Worm (Caenorhabditis elegans): Measurements from ENCODE around the gene kin-21.

DNA sequence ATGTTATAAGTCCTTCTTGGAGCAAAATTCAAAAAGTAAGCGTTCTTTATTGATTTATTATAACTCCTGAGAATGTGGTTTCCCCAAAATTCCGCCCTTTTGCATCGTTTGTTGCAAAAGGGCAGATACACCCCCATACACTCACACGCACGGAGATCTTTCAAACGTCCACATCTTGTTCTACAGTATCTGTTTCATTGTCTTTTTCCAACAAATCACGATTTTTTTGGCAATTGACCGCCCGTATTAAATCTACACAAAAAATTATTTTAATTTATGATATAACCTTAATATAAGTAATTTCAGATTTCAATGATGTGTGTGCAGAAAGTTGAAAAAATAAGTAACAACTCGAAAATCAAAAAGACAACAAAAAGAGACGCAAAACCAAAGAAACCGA lies 43.2 kb upstream of the kin-21 start, which contains the start of gene T13F2.4:
- TF ChIP-seq aly-1 (tag; optimal IDR thresholded peaks at IDR 0.05) (no peak), ama-1 (optimal IDR thresholded peaks at IDR 0.05) (no peak), hmbx-1 (tag; optimal IDR thresholded peaks at IDR 0.05) (no peak), ceh-36 (tag; optimal IDR thresholded peaks at IDR 0.05) (no peak), pes-1 (GFP tag; IDR thresholded peaks at IDR 0.05) (no peak), ceh-13 (GFP tag; optimal IDR thresholded peaks at IDR 0.05) (no peak), tbx-37 (GFP tag; conservative IDR thresholded peaks at IDR 0.05) (no peak), scrt-1 (GFP tag; IDR thresholded peaks at IDR 0.05) (no peak)
